Fruit fly (Drosophila melanogaster): ENCODE measurements around the gene CG11608.

dm6 chr3R:12645771-12646317 lies 7.6 kb downstream of the CG11608 start:
- TF ChIP-seq Dll (optimal IDR thresholded peaks at IDR 0.05) = no peak
- no peak for TF ChIP-seq pan (optimal IDR thresholded peaks at IDR 0.05)
- no peak for TF ChIP-seq CG8478 (optimal IDR thresholded peaks at IDR 0.05)
- TF ChIP-seq psq (optimal IDR thresholded peaks at IDR 0.05) = no peak
- TF ChIP-seq usp (GFP tag; optimal IDR thresholded peaks at IDR 0.05) = no peak
- TF ChIP-seq EcR (GFP tag; optimal IDR thresholded peaks at IDR 0.05) = no peak
